Fruit fly (Drosophila melanogaster) whole organism, pupa: Measurements from ENCODE around the gene CG32547.

Experiments used
- CG10348 ChIP-seq: fragments of 200-800 bp; sonication (Bioruptor generic); IDR thresholded peaks from 2 replicates; pipeline ENCODE4 v1.3.6; 2022; ENCODE audit warnings: missing biosample characterization, missing genetic modification characterization
- CG13204 ChIP-seq: fragments of 200-800 bp; sonication (Bioruptor generic); optimal IDR thresholded peaks from 2 replicates; lab custom pipeline; 2018; ENCODE audit warnings: missing biosample characterization, mild to moderate bottlenecking, missing genetic modification characterization, moderate library complexity
- CG14655 ChIP-seq: fragments of 200-800 bp; sonication (Bioruptor generic); optimal IDR thresholded peaks from 3 replicates; lab custom pipeline; 2017; ENCODE audit warnings: mild to moderate bottlenecking, missing biosample characterization, missing genetic modification reagents, missing genetic modification characterization
- CG15710 ChIP-seq: fragments of 200-800 bp; sonication (Bioruptor generic); optimal IDR thresholded peaks from 2 replicates; lab custom pipeline; 2018; ENCODE audit warnings: missing biosample characterization, mild to moderate bottlenecking, missing genetic modification characterization, moderate library complexity
- CG32121 ChIP-seq: fragments of 200-800 bp; sonication (Bioruptor generic); IDR thresholded peaks from 2 replicates; pipeline ENCODE4 v1.3.6; 2022; ENCODE audit warnings: missing biosample characterization, missing genetic modification characterization
- CG8159 ChIP-seq: fragments of 200-800 bp; sonication (Bioruptor generic); optimal IDR thresholded peaks from 3 replicates; lab custom pipeline; 2018; ENCODE audit warnings: missing biosample characterization, mild to moderate bottlenecking, missing genetic modification characterization, moderate library complexity
- CG8301 ChIP-seq: fragments of 200-800 bp; sonication (Bioruptor generic); optimal IDR thresholded peaks from 2 replicates; lab custom pipeline; 2018; ENCODE audit warnings: missing biosample characterization, mild to moderate bottlenecking, missing genetic modification characterization
- CG9948 ChIP-seq: fragments of 200-800 bp; sonication (Bioruptor generic); optimal IDR thresholded peaks from 2 replicates; lab custom pipeline; 2018; ENCODE audit warnings: missing biosample characterization, mild to moderate bottlenecking, missing genetic modification characterization, moderate library complexity
- EcR ChIP-seq: fragments of 200-800 bp; sonication (Bioruptor generic); optimal IDR thresholded peaks from 3 replicates; lab custom pipeline; 2019; ENCODE audit warnings: missing biosample characterization, missing genetic modification characterization, mild to moderate bottlenecking, moderate library complexity, missing genetic modification reagents
- Pif1B ChIP-seq: fragments of 200-800 bp; sonication (Bioruptor generic); optimal IDR thresholded peaks from 3 replicates; lab custom pipeline; 2016; ENCODE audit warnings: missing biosample characterization, missing genetic modification characterization
- Snoo ChIP-seq: fragments of 200-800 bp; sonication (Bioruptor generic); optimal IDR thresholded peaks from 3 replicates; lab custom pipeline; 2017; ENCODE audit warnings: missing biosample characterization, mild to moderate bottlenecking, missing genetic modification characterization, inconsistent platforms
- gl ChIP-seq: fragments of 200-800 bp; sonication (Bioruptor generic); optimal IDR thresholded peaks from 2 replicates; lab custom pipeline; 2018; ENCODE audit warnings: missing biosample characterization, mild to moderate bottlenecking, missing genetic modification characterization

DNA sequence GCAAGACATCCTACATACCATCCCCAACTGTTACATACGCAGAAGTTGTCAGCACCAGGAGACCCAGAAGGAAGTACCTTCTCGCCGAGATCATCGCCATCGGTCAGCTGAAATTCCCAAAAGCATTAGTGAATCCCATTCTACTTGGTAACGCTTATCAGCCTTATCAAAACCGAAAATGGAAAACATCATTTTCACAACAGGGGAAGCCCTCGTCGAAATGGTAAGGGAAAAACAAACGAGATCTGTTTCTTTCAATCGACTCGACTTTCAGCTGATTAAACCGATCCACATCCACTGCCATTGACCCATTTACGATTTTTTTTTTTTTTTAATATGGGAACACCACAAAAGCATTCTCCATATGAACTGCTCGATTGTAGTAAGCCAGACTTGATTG lies 3.2 kb upstream of the CG32547 start:
- TF ChIP-seq CG10348 (no peak), gl (tag; lab: Kevin White, UChicago) (no peak), Snoo (tag; lab: Kevin White, UChicago) (no peak), CG14655 (no peak), CG8159 (tag; lab: Kevin White, UChicago) (no peak), CG13204 (no peak), CG9948 (no peak), Pif1B (GFP tag; lab: Kevin White, UChicago) (no peak), CG8301 (no peak), EcR (no peak), CG32121 (no peak), CG15710 (tag; lab: Kevin White, UChicago) (no peak)
